Worm (Caenorhabditis elegans) whole organism, L4 larva: ENCODE data around the gene str-118.

ENCODE experiments used
- F10B5.3 ChIP-seq: sonication (generic microtip); optimal IDR thresholded peaks from 2 replicates; lab custom pipeline; 2016; ENCODE audit warnings: mild to moderate bottlenecking, missing genetic modification characterization, missing compliant biosample characterization
- F37D6.2 ChIP-seq: sonication (generic microtip); optimal IDR thresholded peaks from 2 replicates; lab custom pipeline; 2016; ENCODE audit warnings: mild to moderate bottlenecking, missing genetic modification characterization, missing compliant biosample characterization
- F44E2.7 ChIP-seq: fragments of 200-800 bp; sonication (Bioruptor generic); IDR thresholded peaks from 2 replicates; pipeline ENCODE4 v2.1.2; 2022; ENCODE audit warnings: missing genetic modification characterization, missing compliant biosample characterization
- F49E8.2 ChIP-seq: sonication (generic microtip); optimal IDR thresholded peaks from 2 replicates; lab custom pipeline; 2016; ENCODE audit warnings: missing compliant biosample characterization, mild to moderate bottlenecking, missing genetic modification characterization, borderline replicate concordance
- T26A8.4 ChIP-seq: fragments of 200-800 bp; sonication (Bioruptor generic); IDR thresholded peaks from 2 replicates; pipeline ENCODE4 v1.3.6; 2022; ENCODE audit warnings: missing genetic modification characterization, missing compliant biosample characterization
- Y105C5A.15 ChIP-seq: fragments of 200-800 bp; sonication (Bioruptor generic); IDR thresholded peaks from 2 replicates; pipeline ENCODE4 v1.3.6; 2022; ENCODE audit warnings: missing genetic modification characterization, missing compliant biosample characterization
- Y48G9A.11 ChIP-seq: fragments of 200-800 bp; sonication (Bioruptor generic); IDR thresholded peaks from 2 replicates; pipeline ENCODE4 v1.3.6; 2022; ENCODE audit warnings: missing genetic modification reagents, missing genetic modification characterization, missing compliant biosample characterization
- Y5F2A.4 ChIP-seq: fragments of 200-800 bp; sonication (Bioruptor generic); optimal IDR thresholded peaks from 2 replicates; lab custom pipeline; 2018; ENCODE audit warnings: mild to moderate bottlenecking, missing genetic modification characterization, missing compliant biosample characterization
- ama-1 ChIP-seq: fragments of 150-350 bp; optimal IDR thresholded peaks from 2 replicates; lab custom pipeline; 2014; ENCODE audit warnings: inconsistent platforms, mixed read lengths
- ceh-28 ChIP-seq: fragments of 150-350 bp; optimal IDR thresholded peaks from 2 replicates; lab custom pipeline; 2014; ENCODE audit warnings: missing biosample characterization, missing genetic modification reagents, missing genetic modification characterization
- ceh-32 ChIP-seq: sonication (generic microtip); optimal IDR thresholded peaks from 2 replicates; lab custom pipeline; 2016; ENCODE audit warnings: mild to moderate bottlenecking, missing genetic modification characterization, missing compliant biosample characterization; ENCODE audit not compliant: poor library complexity
- ceh-62 ChIP-seq: sonication (generic microtip); optimal IDR thresholded peaks from 2 replicates; lab custom pipeline; 2017; ENCODE audit warnings: missing biosample characterization, missing genetic modification characterization
- ceh-82 ChIP-seq: sonication (generic microtip); optimal IDR thresholded peaks from 2 replicates; lab custom pipeline; 2017; ENCODE audit warnings: missing biosample characterization, missing genetic modification characterization
- ces-1 ChIP-seq: fragments of 150-350 bp; sonication (generic microtip); optimal IDR thresholded peaks from 4 replicates; lab custom pipeline; 2014; ENCODE audit warnings: missing biosample characterization, missing genetic modification reagents, missing genetic modification characterization
- ctbp-1 ChIP-seq: fragments of 200-800 bp; sonication (Bioruptor generic); IDR thresholded peaks from 2 replicates; pipeline ENCODE4 v1.3.6; 2022; ENCODE audit warnings: missing genetic modification reagents, missing genetic modification characterization, missing compliant biosample characterization
- daf-8 ChIP-seq: fragments of 200-800 bp; sonication (Bioruptor generic); IDR thresholded peaks from 2 replicates; pipeline ENCODE4 v1.3.6; 2022; ENCODE audit warnings: missing genetic modification characterization, missing compliant biosample characterization
- dmd-6 ChIP-seq: fragments of 200-800 bp; sonication (Bioruptor generic); IDR thresholded peaks from 2 replicates; pipeline ENCODE4 v1.3.6; 2022; ENCODE audit warnings: missing genetic modification reagents, missing genetic modification characterization, missing compliant biosample characterization
- dmd-8 ChIP-seq: fragments of 200-800 bp; sonication (Bioruptor generic); IDR thresholded peaks from 2 replicates; pipeline ENCODE4 v1.3.6; 2022; ENCODE audit warnings: missing genetic modification characterization, missing compliant biosample characterization
- dmd-9 ChIP-seq: fragments of 200-800 bp; sonication (Bioruptor generic); IDR thresholded peaks from 2 replicates; pipeline ENCODE4 v1.3.6; 2022; ENCODE audit warnings: missing genetic modification reagents, missing genetic modification characterization, missing compliant biosample characterization
- dpl-1 ChIP-seq: fragments of 150-350 bp; optimal IDR thresholded peaks from 2 replicates; lab custom pipeline; 2014; ENCODE audit warnings: missing biosample characterization, missing genetic modification reagents, missing genetic modification characterization
- dve-1 ChIP-seq: sonication (generic microtip); optimal IDR thresholded peaks from 2 replicates; lab custom pipeline; 2017; ENCODE audit warnings: antibody characterized with exemption, mild to moderate bottlenecking, missing genetic modification characterization, missing compliant biosample characterization; ENCODE audit not compliant: insufficient read depth
- hlh-11 ChIP-seq: fragments of 200-800 bp; sonication (Bioruptor generic); optimal IDR thresholded peaks from 2 replicates; lab custom pipeline; 2018; ENCODE audit warnings: mild to moderate bottlenecking, missing genetic modification characterization, missing compliant biosample characterization
- hlh-30 ChIP-seq: sonication (generic microtip); optimal IDR thresholded peaks from 2 replicates; lab custom pipeline; 2017; ENCODE audit warnings: antibody characterized with exemption, mild to moderate bottlenecking, missing genetic modification characterization, missing compliant biosample characterization; ENCODE audit not compliant: insufficient read depth
- hmg-1.1 ChIP-seq: fragments of 200-800 bp; sonication (Bioruptor generic); IDR thresholded peaks from 2 replicates; pipeline ENCODE4 v1.3.6; 2022; ENCODE audit warnings: missing genetic modification reagents, missing genetic modification characterization, missing compliant biosample characterization
- lin-1 ChIP-seq: fragments of 200-800 bp; sonication (Bioruptor generic); IDR thresholded peaks from 2 replicates; pipeline ENCODE4 v1.3.6; 2022; ENCODE audit warnings: missing genetic modification reagents, missing genetic modification characterization, missing compliant biosample characterization
- lin-13 ChIP-seq: fragments of 150-350 bp; optimal IDR thresholded peaks from 2 replicates; lab custom pipeline; 2014; ENCODE audit warnings: missing biosample characterization, missing genetic modification reagents, missing genetic modification characterization
- lin-38 ChIP-seq: fragments of 200-800 bp; sonication (Bioruptor generic); IDR thresholded peaks from 2 replicates; pipeline ENCODE4 v1.3.6; 2022; ENCODE audit warnings: missing genetic modification reagents, missing genetic modification characterization, missing compliant biosample characterization
- madf-9 ChIP-seq: fragments of 200-800 bp; sonication (Bioruptor generic); conservative IDR thresholded peaks from 2 replicates; pipeline ENCODE4 v1.3.6; 2022; ENCODE audit warnings: missing genetic modification reagents, missing genetic modification characterization, missing compliant biosample characterization
- mdl-1 ChIP-seq, 2 experiments: fragments of 150-350 bp in 1 of 2; sonication (generic microtip) in 1 of 2; optimal IDR thresholded peaks; 2 replicates each; lab custom pipeline; 2014 to 2017; ENCODE audit warnings: missing biosample characterization in 2 of 2, missing genetic modification characterization in 2 of 2
- mep-1 ChIP-seq: fragments of 150-350 bp; sonication (generic microtip); optimal IDR thresholded peaks from 3 replicates; lab custom pipeline; 2014; ENCODE audit warnings: missing biosample characterization, missing genetic modification characterization
- mxl-2 ChIP-seq: fragments of 200-800 bp; sonication (Bioruptor generic); conservative IDR thresholded peaks from 2 replicates; pipeline ENCODE4 v1.3.6; 2022; ENCODE audit warnings: missing genetic modification reagents, missing genetic modification characterization, missing compliant biosample characterization
- mxl-3 ChIP-seq: fragments of 200-800 bp; sonication (Bioruptor generic); optimal IDR thresholded peaks from 2 replicates; lab custom pipeline; 2018; ENCODE audit warnings: mild to moderate bottlenecking, missing genetic modification characterization, missing compliant biosample characterization
- nhr-11 ChIP-seq: fragments of 150-350 bp; optimal IDR thresholded peaks from 2 replicates; lab custom pipeline; 2014; ENCODE audit warnings: missing biosample characterization, missing genetic modification characterization
- nhr-25 ChIP-seq: sonication (generic microtip); optimal IDR thresholded peaks from 2 replicates; lab custom pipeline; 2017; ENCODE audit warnings: missing genetic modification characterization, mild to moderate bottlenecking, missing compliant biosample characterization, antibody characterized with exemption, moderate library complexity, borderline replicate concordance; ENCODE audit not compliant: insufficient read depth
- nhr-48 ChIP-seq: sonication (generic microtip); optimal IDR thresholded peaks from 2 replicates; lab custom pipeline; 2016; ENCODE audit warnings: mild to moderate bottlenecking, missing genetic modification characterization, missing compliant biosample characterization
- nhr-6 ChIP-seq: fragments of 150-350 bp; optimal IDR thresholded peaks from 2 replicates; lab custom pipeline; 2014; ENCODE audit warnings: missing biosample characterization, missing genetic modification characterization
- pha-4 ChIP-seq, 2 experiments: fragments of 150-350 bp in 1 of 2; fragments of 200-800 bp in 1 of 2; sonication (Bioruptor generic) in 1 of 2; IDR thresholded peaks in 1 of 2; optimal IDR thresholded peaks in 1 of 2; 2 replicates each; pipeline versions ENCODE4 v1.3.6 to Lab custom; 2014 to 2022; ENCODE audit warnings: missing genetic modification characterization in 2 of 2, missing genetic modification reagents in 2 of 2, missing biosample characterization in 1 of 2, missing compliant biosample characterization in 1 of 2
- php-3 ChIP-seq: fragments of 200-800 bp; sonication (Bioruptor generic); IDR thresholded peaks from 2 replicates; pipeline ENCODE4 v1.3.6; 2022; ENCODE audit warnings: missing genetic modification reagents, missing genetic modification characterization, missing compliant biosample characterization
- rbr-2 ChIP-seq: sonication (generic microtip); optimal IDR thresholded peaks from 2 replicates; lab custom pipeline; 2016; ENCODE audit warnings: missing genotype, missing genetic modification characterization, missing compliant biosample characterization
- saeg-2 ChIP-seq: fragments of 200-800 bp; sonication (Bioruptor generic); IDR thresholded peaks from 2 replicates; pipeline ENCODE4 v1.3.6; 2022; ENCODE audit warnings: missing genetic modification reagents, missing genetic modification characterization, missing compliant biosample characterization
- snpc-1.2 ChIP-seq: fragments of 200-800 bp; sonication (Bioruptor generic); IDR thresholded peaks from 2 replicates; pipeline ENCODE4 v1.3.6; 2022; ENCODE audit warnings: missing genetic modification reagents, missing genetic modification characterization, missing compliant biosample characterization
- spr-3 ChIP-seq: fragments of 200-800 bp; sonication (Bioruptor generic); optimal IDR thresholded peaks from 2 replicates; lab custom pipeline; 2018; ENCODE audit warnings: mild to moderate bottlenecking, missing genetic modification characterization, missing compliant biosample characterization
- tra-1 ChIP-seq: fragments of 200-800 bp; sonication (Bioruptor generic); IDR thresholded peaks from 2 replicates; pipeline ENCODE4 v1.3.6; 2022; ENCODE audit warnings: missing genetic modification reagents, missing genetic modification characterization, missing compliant biosample characterization
- zip-2 ChIP-seq: fragments of 150-350 bp; optimal IDR thresholded peaks from 2 replicates; lab custom pipeline; 2014; ENCODE audit warnings: missing biosample characterization, missing genetic modification characterization

The str-118 gene

DNA sequence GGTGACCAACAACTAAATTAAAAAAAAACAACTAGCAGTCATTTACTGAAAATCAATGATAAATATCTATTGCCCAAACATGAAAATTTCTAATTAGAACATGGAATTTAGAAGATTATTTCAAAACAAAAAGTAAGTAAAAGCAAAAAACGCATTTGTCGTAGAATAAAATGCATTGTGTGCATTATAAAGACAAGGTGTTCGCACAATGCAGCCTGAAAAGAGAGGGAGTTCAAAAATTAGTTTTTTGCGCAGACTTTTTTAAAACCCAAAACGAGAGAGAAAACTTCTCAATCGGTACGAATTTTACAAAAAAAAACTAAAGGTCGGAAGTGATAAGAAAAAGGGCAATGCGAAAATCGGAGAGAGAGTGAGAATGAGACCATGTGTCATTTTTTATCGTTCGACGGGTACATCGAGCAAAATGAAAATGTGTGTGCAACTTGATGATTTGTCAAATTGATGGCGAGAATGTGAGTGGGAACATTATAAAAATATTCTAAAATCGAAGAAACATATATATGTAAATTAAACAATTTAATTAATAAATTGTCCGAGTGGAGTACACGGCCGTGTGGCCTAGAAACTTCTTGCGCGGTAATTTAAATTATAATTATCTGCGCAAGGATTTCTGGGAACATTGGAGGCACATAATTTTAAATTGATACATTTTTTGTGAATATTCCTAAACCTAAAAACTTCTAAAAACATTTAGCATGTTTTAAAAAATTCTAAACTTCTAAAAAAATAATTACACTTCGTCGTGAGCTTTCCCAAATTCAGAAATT, 20.4 kb upstream of the str-118 start (continued):
- TF ChIP-seq mxl-3 (GFP tag; lab: Kevin White, UChicago) = peak; percentile 73
- TF ChIP-seq Y105C5A.15 (GFP tag; lab: Robert Waterston, UW) = no peak
- no peak for TF ChIP-seq nhr-6 (tag; lab: Kevin White, UChicago)
- 0 out of 2 replicates have a peak, but pooled peaks have one; percentile 45 for TF ChIP-seq lin-1 (GFP tag; lab: Robert Waterston, UW)
- TF ChIP-seq ceh-32 (tag; lab: Kevin White, UChicago) = no peak

DNA sequence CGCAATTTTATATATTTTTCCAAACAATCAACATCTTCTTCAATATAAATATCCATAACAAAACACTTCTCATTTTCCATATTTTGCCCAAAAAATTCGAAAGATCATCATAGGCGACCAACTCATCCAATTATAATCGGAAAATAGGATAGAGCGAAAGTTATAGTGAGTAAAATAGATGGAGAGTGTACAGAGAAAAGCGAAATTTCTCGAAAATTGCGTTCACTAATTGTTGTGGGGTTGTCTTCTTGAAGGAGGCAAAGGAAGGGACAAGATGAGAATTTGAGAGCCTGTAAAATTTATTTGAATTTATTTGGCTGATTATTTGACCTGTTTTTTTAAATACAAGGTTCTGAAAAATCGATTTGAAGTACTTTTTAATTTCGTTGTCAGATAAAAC, 16.4 kb upstream of the str-118 start:
- TF ChIP-seq lin-38 (GFP tag; lab: Robert Waterston, UW) (no peak), hlh-30 (tag; lab: Kevin White, UChicago) (no peak), lin-13 (GFP tag; lab: Kevin White, UChicago) (no peak), Y48G9A.11 (GFP tag; lab: Robert Waterston, UW) (no peak), ctbp-1 (GFP tag; lab: Robert Waterston, UW) (no peak), rbr-2 (tag; lab: Kevin White, UChicago) (peak; percentile 5), zip-2 (no peak)

DNA sequence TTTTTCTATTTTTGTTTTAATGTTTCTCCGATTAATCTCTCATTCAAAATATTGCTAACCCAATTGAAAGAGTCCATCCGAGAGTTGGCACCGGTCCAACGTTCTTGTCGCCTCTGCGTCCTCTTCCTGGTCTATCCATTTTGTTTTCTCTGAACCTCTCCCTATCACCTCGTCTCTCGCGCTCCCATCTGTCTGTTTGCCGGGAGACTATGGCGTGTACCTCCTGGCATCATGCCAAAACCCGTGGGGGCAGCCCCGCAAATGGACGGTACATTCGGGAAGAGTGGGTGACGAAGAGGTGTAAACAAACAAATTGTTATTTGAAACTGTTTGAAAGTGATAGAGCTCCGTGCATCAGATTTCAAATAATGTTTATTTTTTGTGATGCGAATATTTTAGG, 15.7 kb upstream of the str-118 start, which contains the start of gene T06E8.2:
TSS of gene T06E8.2 (minus strand) at position 139 of the 400 bp plus-strand sequence.
- TF ChIP-seq mep-1 (tag; lab: Kevin White, UChicago) = peak; percentile 64
- TF ChIP-seq saeg-2 (GFP tag; lab: Robert Waterston, UW) = 0 out of 2 replicates have a peak, but pooled peaks have one; percentile 53
- no peak for TF ChIP-seq php-3 (GFP tag; lab: Robert Waterston, UW)
- TF ChIP-seq dmd-6 (GFP tag; lab: Robert Waterston, UW) = peak; percentile 54
- TF ChIP-seq ceh-62 (tag; lab: Kevin White, UChicago) = no peak
- no peak for TF ChIP-seq ces-1 (GFP tag; lab: Kevin White, UChicago)
- no peak for TF ChIP-seq pha-4 (GFP tag; IDR thresholded peaks at IDR 0.05; lab: Robert Waterston, UW)
- no peak for TF ChIP-seq pha-4 (tag; optimal IDR thresholded peaks at IDR 0.05; lab: Kevin White, UChicago)
- TF ChIP-seq F10B5.3 (tag; lab: Kevin White, UChicago) = no peak
- TF ChIP-seq spr-3 (GFP tag; lab: Kevin White, UChicago) = no peak
- no peak for TF ChIP-seq nhr-25
- TF ChIP-seq tra-1 (GFP tag; lab: Robert Waterston, UW) = 0 out of 2 replicates have a peak, but pooled peaks have one; percentile 45
- TF ChIP-seq dve-1 (tag; lab: Kevin White, UChicago) = peak; percentile 69
- TF ChIP-seq madf-9 (GFP tag; lab: Robert Waterston, UW) = 0 out of 2 replicates have a peak, but pooled peaks have one; percentile 31
- no peak for TF ChIP-seq zip-2
- TF ChIP-seq F44E2.7 (GFP tag; lab: Robert Waterston, UW) = no peak
- peak; percentile 43 for TF ChIP-seq nhr-11
- TF ChIP-seq dmd-9 (GFP tag; lab: Robert Waterston, UW) = no peak
- TF ChIP-seq T26A8.4 = 0 out of 2 replicates have a peak, but pooled peaks have one; percentile 24
- no peak for TF ChIP-seq ceh-82 (tag; lab: Kevin White, UChicago)
- no peak for TF ChIP-seq F37D6.2 (tag; lab: Kevin White, UChicago)
- TF ChIP-seq mxl-2 (GFP tag; lab: Robert Waterston, UW) = no peak
- TF ChIP-seq ama-1 = no peak
- peak; percentile 14 for TF ChIP-seq nhr-48 (tag; lab: Kevin White, UChicago)
- TF ChIP-seq F49E8.2 (tag; lab: Kevin White, UChicago) = no peak
- no peak for TF ChIP-seq snpc-1.2 (GFP tag; lab: Robert Waterston, UW)
- TF ChIP-seq Y5F2A.4 (GFP tag; lab: Kevin White, UChicago) = no peak
- TF ChIP-seq hlh-30 (tag; lab: Kevin White, UChicago) = peak; percentile 82
- TF ChIP-seq hlh-11 (tag; lab: Kevin White, UChicago) = peak; percentile 76
- peak; percentile 16 for TF ChIP-seq dpl-1 (GFP tag; lab: Kevin White, UChicago)
- no peak for TF ChIP-seq ceh-28
- TF ChIP-seq dmd-8 (GFP tag; lab: Robert Waterston, UW) = no peak
- peak in 1 of 2 experiments; percentile 69 for TF ChIP-seq mdl-1 (tag; optimal IDR thresholded peaks at IDR 0.05; lab: Kevin White, UChicago)
- TF ChIP-seq daf-8 (GFP tag; lab: Robert Waterston, UW) = no peak
- TF ChIP-seq lin-38 (GFP tag; lab: Robert Waterston, UW) = no peak
- TF ChIP-seq hmg-1.1 (GFP tag; lab: Robert Waterston, UW) = peak; percentile 27; the same call in 1 of the 2 replicates
